Worm (Caenorhabditis elegans) whole organism, mixed stage, embryonic: ENCODE measurements around the gene F54D8.6.

Source experiments
- bed-3 ChIP-seq: fragments of 200-800 bp; sonication (Bioruptor generic); optimal IDR thresholded peaks from 3 replicates; lab custom pipeline; 2018; ENCODE audit warnings: mild to moderate bottlenecking, missing genetic modification characterization, moderate library complexity, missing compliant biosample characterization
- ceh-39 ChIP-seq: fragments of 150-350 bp; optimal IDR thresholded peaks from 2 replicates; lab custom pipeline; 2014; ENCODE audit warnings: missing biosample characterization, missing genetic modification characterization
- ces-1 ChIP-seq: fragments of 150-350 bp; optimal IDR thresholded peaks from 2 replicates; lab custom pipeline; 2014; ENCODE audit warnings: missing biosample characterization, missing genetic modification reagents, missing genetic modification characterization
- cnd-1 ChIP-seq: fragments of 200-800 bp; sonication (Bioruptor generic); optimal IDR thresholded peaks from 2 replicates; lab custom pipeline; 2018; ENCODE audit warnings: mild to moderate bottlenecking, missing genetic modification characterization, missing compliant biosample characterization
- lin-13 ChIP-seq: fragments of 150-350 bp; optimal IDR thresholded peaks from 2 replicates; lab custom pipeline; 2014; ENCODE audit warnings: missing biosample characterization, missing genetic modification characterization
- nhr-237 ChIP-seq: fragments of 150-350 bp; optimal IDR thresholded peaks from 2 replicates; lab custom pipeline; 2014; ENCODE audit warnings: missing biosample characterization, missing genetic modification characterization
- unc-62 ChIP-seq: fragments of 150-350 bp; optimal IDR thresholded peaks from 2 replicates; lab custom pipeline; 2014; ENCODE audit warnings: missing biosample characterization, missing genetic modification reagents, missing genetic modification characterization

DNA sequence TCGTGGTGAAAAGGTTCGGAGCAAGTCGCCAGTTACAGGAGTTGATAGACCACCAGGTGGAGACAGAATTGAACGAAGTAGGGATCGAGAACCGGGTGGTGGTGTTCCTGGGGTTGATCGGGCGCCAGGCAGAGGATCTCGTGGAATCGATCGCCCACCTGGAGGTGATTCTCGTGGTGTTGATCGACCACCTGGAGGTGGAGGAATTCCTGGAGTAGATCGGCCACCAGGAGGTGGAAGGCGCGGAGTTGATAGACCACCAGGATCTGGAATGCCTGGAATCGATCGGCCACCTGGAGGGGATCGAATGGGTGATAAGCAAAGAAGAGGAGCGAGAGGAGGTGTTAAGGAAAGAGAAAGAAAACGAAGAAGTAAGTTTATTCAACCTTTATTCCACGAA is 2.7 kb downstream of the F54D8.6 start:
- TF ChIP-seq ceh-39: no peak
- no peak for TF ChIP-seq bed-3 (GFP tag; lab: Kevin White, UChicago)
- no peak for TF ChIP-seq lin-13
- no peak for TF ChIP-seq cnd-1 (tag; lab: Kevin White, UChicago)
- no peak for TF ChIP-seq nhr-237 (tag; lab: Kevin White, UChicago)
- TF ChIP-seq unc-62 (GFP tag; lab: Kevin White, UChicago): no peak
- no peak for TF ChIP-seq ces-1 (GFP tag; lab: Kevin White, UChicago)
